Fruit fly (Drosophila melanogaster) whole organism, prepupa: Measurements from ENCODE around the gene Ama.

Experiments
- CG10631 ChIP-seq: fragments of 200-800 bp; sonication (Bioruptor generic); optimal IDR thresholded peaks from 2 replicates; lab custom pipeline; 2016; ENCODE audit warnings: missing biosample characterization, missing genetic modification characterization
- CG10669 ChIP-seq: fragments of 200-800 bp; sonication (Bioruptor generic); optimal IDR thresholded peaks from 3 replicates; lab custom pipeline; 2018; ENCODE audit warnings: missing biosample characterization, mild to moderate bottlenecking, missing genetic modification characterization, moderate library complexity
- CG11294 ChIP-seq: fragments of 200-800 bp; sonication (Bioruptor generic); IDR thresholded peaks from 2 replicates; pipeline ENCODE4 v1.3.6; 2022; ENCODE audit warnings: missing biosample characterization, missing genetic modification characterization
- CG11762 ChIP-seq: fragments of 200-800 bp; sonication (Bioruptor generic); optimal IDR thresholded peaks from 3 replicates; lab custom pipeline; 2016; ENCODE audit warnings: missing biosample characterization, missing genetic modification characterization; ENCODE audit not compliant: insufficient read depth
- CG1621 ChIP-seq: fragments of 200-800 bp; sonication (Bioruptor generic); optimal IDR thresholded peaks from 3 replicates; lab custom pipeline; 2018; ENCODE audit warnings: missing biosample characterization, mild to moderate bottlenecking, missing genetic modification characterization
- CG31627 ChIP-seq: fragments of 200-800 bp; sonication (Bioruptor generic); optimal IDR thresholded peaks from 3 replicates; lab custom pipeline; 2016; ENCODE audit warnings: missing biosample characterization, missing genetic modification characterization
- CG32006 ChIP-seq: fragments of 200-800 bp; sonication (Bioruptor generic); optimal IDR thresholded peaks from 3 replicates; lab custom pipeline; 2017; ENCODE audit warnings: missing biosample characterization, mild to moderate bottlenecking, missing genetic modification characterization
- CG3919 ChIP-seq: fragments of 200-800 bp; sonication (Bioruptor generic); optimal IDR thresholded peaks from 3 replicates; lab custom pipeline; 2016; ENCODE audit warnings: missing biosample characterization, missing genetic modification characterization
- CG4318 ChIP-seq: fragments of 200-800 bp; sonication (Bioruptor generic); optimal IDR thresholded peaks from 3 replicates; lab custom pipeline; 2017; ENCODE audit warnings: missing biosample characterization, mild to moderate bottlenecking, missing genetic modification characterization
- CG6276 ChIP-seq: fragments of 200-800 bp; sonication (Bioruptor generic); optimal IDR thresholded peaks from 2 replicates; lab custom pipeline; 2017; ENCODE audit warnings: missing biosample characterization, mild to moderate bottlenecking, missing genetic modification characterization
- CG6792 ChIP-seq: fragments of 200-800 bp; sonication (Bioruptor generic); optimal IDR thresholded peaks from 3 replicates; lab custom pipeline; 2016; ENCODE audit warnings: missing biosample characterization, missing genetic modification characterization
- CG6808 ChIP-seq: fragments of 200-800 bp; sonication (Bioruptor generic); optimal IDR thresholded peaks from 3 replicates; lab custom pipeline; 2017; ENCODE audit warnings: missing biosample characterization, missing genetic modification characterization, mild to moderate bottlenecking, moderate library complexity, missing genetic modification reagents
- CG6854 ChIP-seq: fragments of 200-800 bp; sonication (Bioruptor generic); optimal IDR thresholded peaks from 2 replicates; lab custom pipeline; 2017; ENCODE audit warnings: missing biosample characterization, mild to moderate bottlenecking, missing genetic modification characterization
- CG7368 ChIP-seq: fragments of 200-800 bp; sonication (Bioruptor generic); optimal IDR thresholded peaks from 3 replicates; lab custom pipeline; 2016; ENCODE audit warnings: missing biosample characterization, missing genetic modification characterization
- CG8119 ChIP-seq: fragments of 200-800 bp; sonication (Bioruptor generic); IDR thresholded peaks from 3 replicates; pipeline ENCODE4 v1.3.6; 2022; ENCODE audit warnings: missing biosample characterization, missing genetic modification characterization
- CG8319 ChIP-seq: fragments of 200-800 bp; sonication (Bioruptor generic); optimal IDR thresholded peaks from 3 replicates; lab custom pipeline; 2016; ENCODE audit warnings: missing biosample characterization, missing genetic modification characterization
- CG9139 ChIP-seq: fragments of 200-800 bp; sonication (Bioruptor generic); optimal IDR thresholded peaks from 3 replicates; lab custom pipeline; 2017; ENCODE audit warnings: missing biosample characterization, mild to moderate bottlenecking, missing genetic modification characterization
- Eip75B ChIP-seq: fragments of 200-800 bp; sonication (Bioruptor generic); optimal IDR thresholded peaks from 3 replicates; lab custom pipeline; 2016; ENCODE audit warnings: missing biosample characterization, missing genetic modification characterization
- Eip78C ChIP-seq: fragments of 200-800 bp; sonication (Bioruptor generic); peaks from one replicate; lab custom pipeline; 2016; ENCODE audit warnings: missing biosample characterization, missing genetic modification characterization
- Eip93F ChIP-seq: fragments of 200-800 bp; sonication (Bioruptor generic); optimal IDR thresholded peaks from 2 replicates; lab custom pipeline; 2016; ENCODE audit warnings: missing biosample characterization, mild to moderate bottlenecking, missing genetic modification characterization
- Ets21C ChIP-seq: fragments of 200-800 bp; sonication (Bioruptor generic); optimal IDR thresholded peaks from 3 replicates; lab custom pipeline; 2016; ENCODE audit warnings: missing biosample characterization, missing genetic modification characterization
- Ets96B ChIP-seq: fragments of 200-800 bp; optimal IDR thresholded peaks from 2 replicates; lab custom pipeline; 2019; ENCODE audit warnings: missing biosample characterization, mild to moderate bottlenecking, missing genetic modification characterization, moderate library complexity
- Hr39 ChIP-seq: fragments of 200-800 bp; sonication (Bioruptor generic); optimal IDR thresholded peaks from 2 replicates; lab custom pipeline; 2016; ENCODE audit warnings: missing biosample characterization, missing genetic modification characterization
- Hr4 ChIP-seq: fragments of 200-800 bp; sonication (Bioruptor generic); optimal IDR thresholded peaks from 3 replicates; lab custom pipeline; 2016; ENCODE audit warnings: missing biosample characterization, missing genetic modification characterization
- Met ChIP-seq: fragments of 200-800 bp; sonication (Bioruptor generic); optimal IDR thresholded peaks from 3 replicates; lab custom pipeline; 2016; ENCODE audit warnings: missing biosample characterization, missing genetic modification characterization
- Smox ChIP-seq: fragments of 200-800 bp; sonication (Bioruptor generic); optimal IDR thresholded peaks from 3 replicates; lab custom pipeline; 2016; ENCODE audit warnings: missing biosample characterization, missing genetic modification characterization
- Sox102F ChIP-seq: fragments of 200-800 bp; sonication (Bioruptor generic); optimal IDR thresholded peaks from 2 replicates; lab custom pipeline; 2016; ENCODE audit warnings: missing biosample characterization, mild to moderate bottlenecking, missing genetic modification characterization
- Sox14 ChIP-seq: fragments of 200-800 bp; sonication (Bioruptor generic); optimal IDR thresholded peaks from 3 replicates; lab custom pipeline; 2016; ENCODE audit warnings: missing biosample characterization, missing genetic modification characterization
- achi ChIP-seq: fragments of 200-800 bp; sonication (Bioruptor generic); optimal IDR thresholded peaks from 3 replicates; lab custom pipeline; 2016; ENCODE audit warnings: missing biosample characterization, missing genetic modification characterization
- acj6 ChIP-seq: fragments of 200-800 bp; sonication (Bioruptor generic); optimal IDR thresholded peaks from 3 replicates; lab custom pipeline; 2016; ENCODE audit warnings: missing biosample characterization, missing genetic modification characterization
- cyc ChIP-seq: fragments of 200-800 bp; sonication (Bioruptor generic); optimal IDR thresholded peaks from 3 replicates; lab custom pipeline; 2016; ENCODE audit warnings: missing biosample characterization, missing genetic modification characterization
- dac ChIP-seq: fragments of 200-800 bp; sonication (Bioruptor generic); optimal IDR thresholded peaks from 2 replicates; lab custom pipeline; 2017; ENCODE audit warnings: missing biosample characterization, mild to moderate bottlenecking, missing genetic modification characterization
- dsx ChIP-seq: fragments of 200-800 bp; optimal IDR thresholded peaks from 3 replicates; lab custom pipeline; 2019; ENCODE audit warnings: missing biosample characterization, mild to moderate bottlenecking, missing genetic modification characterization, moderate library complexity; ENCODE audit not compliant: poor library complexity, severe bottlenecking
- esn ChIP-seq: fragments of 200-800 bp; sonication (Bioruptor generic); optimal IDR thresholded peaks from 2 replicates; lab custom pipeline; 2016; ENCODE audit warnings: missing biosample characterization, mild to moderate bottlenecking, missing genetic modification characterization, moderate library complexity
- fd59A ChIP-seq: fragments of 200-800 bp; sonication (Bioruptor generic); optimal IDR thresholded peaks from 2 replicates; lab custom pipeline; 2017; ENCODE audit warnings: missing biosample characterization, mild to moderate bottlenecking, missing genetic modification characterization, missing genetic modification reagents
- fd85E ChIP-seq: fragments of 200-800 bp; sonication (Bioruptor generic); optimal IDR thresholded peaks from 3 replicates; lab custom pipeline; 2016; ENCODE audit warnings: missing biosample characterization, missing genetic modification characterization
- fkh ChIP-seq: fragments of 200-800 bp; sonication (Bioruptor generic); optimal IDR thresholded peaks from 3 replicates; lab custom pipeline; 2017; ENCODE audit warnings: missing biosample characterization, mild to moderate bottlenecking, missing genetic modification characterization, moderate library complexity
- lz ChIP-seq: fragments of 200-800 bp; sonication (Bioruptor generic); optimal IDR thresholded peaks from 3 replicates; lab custom pipeline; 2016; ENCODE audit warnings: missing biosample characterization, missing genetic modification characterization
- net ChIP-seq: fragments of 200-800 bp; sonication (Bioruptor generic); optimal IDR thresholded peaks from 3 replicates; lab custom pipeline; 2016; ENCODE audit warnings: missing biosample characterization, missing genetic modification characterization
- pdm3 ChIP-seq: fragments of 200-800 bp; sonication (Bioruptor generic); optimal IDR thresholded peaks from 3 replicates; lab custom pipeline; 2016; ENCODE audit warnings: missing biosample characterization, missing genetic modification characterization
- spab ChIP-seq: fragments of 200-800 bp; sonication (Bioruptor generic); optimal IDR thresholded peaks from 2 replicates; lab custom pipeline; 2017; ENCODE audit warnings: missing biosample characterization, mild to moderate bottlenecking, missing genetic modification characterization, missing genetic modification reagents
- ss ChIP-seq, 2 experiments: fragments of 200-800 bp; sonication (Bioruptor generic); optimal IDR thresholded peaks; 2 replicates in 1 of 2; 3 replicates in 1 of 2; lab custom pipeline; 2017 to 2018; ENCODE audit warnings: mild to moderate bottlenecking in 2 of 2, missing biosample characterization in 2 of 2, missing genetic modification characterization in 2 of 2, moderate library complexity in 1 of 2
- svp ChIP-seq: fragments of 200-800 bp; sonication (Bioruptor generic); peaks from one replicate; lab custom pipeline; 2016; ENCODE audit warnings: missing biosample characterization, missing genetic modification characterization
- topi ChIP-seq: fragments of 200-800 bp; sonication (Bioruptor generic); optimal IDR thresholded peaks from 3 replicates; lab custom pipeline; 2016; ENCODE audit warnings: missing biosample characterization, missing genetic modification characterization
- vri ChIP-seq: fragments of 200-800 bp; sonication (Bioruptor generic); optimal IDR thresholded peaks from 3 replicates; lab custom pipeline; 2016; ENCODE audit warnings: missing biosample characterization, mild to moderate bottlenecking, missing genetic modification characterization

Ama gene

DNA sequence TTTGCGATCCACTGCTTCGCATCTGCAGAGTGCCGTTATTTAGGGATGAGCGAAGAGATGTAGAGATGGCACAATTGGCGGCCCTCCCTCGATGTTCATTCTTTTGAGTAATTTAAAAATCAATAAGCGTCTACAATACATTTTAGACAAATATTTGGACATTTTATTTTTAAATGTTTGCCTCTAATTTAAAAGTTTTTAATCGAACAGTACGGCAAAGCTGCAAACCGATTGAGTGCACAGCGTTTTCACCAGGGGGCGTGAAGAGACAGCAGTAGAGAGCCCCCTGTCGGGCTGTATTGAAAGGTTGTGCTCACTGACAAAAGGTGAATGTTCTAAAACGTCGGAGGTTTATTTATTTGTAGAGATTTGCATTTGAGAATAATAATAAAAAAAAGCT is 3.0 kb upstream of the Ama start, which contains the start of gene bcd (continued):
- TF ChIP-seq fkh (peak; percentile 43), CG11762 (GFP tag; lab: Kevin White, UChicago) (no peak), CG6854 (GFP tag; lab: Kevin White, UChicago) (no peak), dsx (no peak), cyc (peak; percentile 80), CG8319 (GFP tag; lab: Kevin White, UChicago) (peak; percentile 4), lz (peak; percentile 75), vri (GFP tag; lab: Kevin White, UChicago) (peak; percentile 34), CG3919 (peak; percentile 73), CG10631 (peak; percentile 60), CG8119 (GFP tag; lab: Robert Waterston, UW) (no peak), Ets21C (GFP tag; lab: Kevin White, UChicago) (peak; percentile 56), Sox14 (GFP tag; lab: Kevin White, UChicago) (peak; percentile 65), esn (peak; percentile 67), svp (peak; percentile 79), Eip75B (GFP tag; lab: Kevin White, UChicago) (peak; percentile 29), CG6808 (no peak)
- TF ChIP-seq, all 60 proteins: peak for 38

DNA sequence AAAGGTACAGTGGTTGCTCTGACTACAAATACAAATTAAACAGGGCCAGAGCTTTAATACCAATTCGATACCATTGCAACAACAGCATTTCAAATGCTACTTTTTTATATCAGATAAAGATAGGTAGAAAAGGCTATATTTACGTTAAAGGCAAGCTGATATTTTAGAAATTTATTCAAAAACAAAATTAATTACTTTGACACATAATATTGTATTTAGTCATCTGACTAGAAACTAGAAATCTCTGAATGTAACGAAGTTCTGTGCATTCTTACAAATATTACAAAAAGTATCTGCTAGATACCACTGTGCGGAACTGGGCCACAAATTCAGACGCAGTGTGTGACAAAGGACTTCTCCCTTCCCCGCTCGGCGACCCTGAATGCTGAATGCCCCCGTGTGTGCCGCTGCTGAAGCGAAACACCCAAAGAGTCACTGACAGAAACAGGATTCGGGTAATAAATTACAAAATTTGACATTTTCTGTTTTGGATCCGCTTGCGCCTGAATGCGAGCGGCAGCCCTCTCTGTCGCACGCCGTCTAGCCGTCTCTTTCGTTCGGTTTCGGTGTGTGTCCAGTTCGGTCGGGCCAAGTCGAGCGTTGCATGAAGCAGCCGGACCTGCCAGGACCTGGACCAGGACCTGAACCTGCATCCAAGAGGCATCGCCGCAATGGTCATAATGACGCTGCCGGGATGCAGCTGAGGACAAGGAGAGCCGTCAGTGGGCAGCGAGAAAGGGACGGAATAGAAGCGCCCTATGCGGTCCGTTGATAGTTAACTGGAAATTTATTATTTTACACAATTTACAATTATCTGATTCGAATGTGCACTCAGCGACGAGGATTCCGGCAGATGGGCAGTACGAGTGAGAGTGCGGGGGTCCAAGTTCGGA is 1.4 kb upstream of the Ama start:
- peak; percentile 34 for TF ChIP-seq fd59A (GFP tag; lab: Kevin White, UChicago)
- peak; percentile 43 for TF ChIP-seq Sox102F (GFP tag; lab: Kevin White, UChicago)
- peak; percentile 5 for TF ChIP-seq net (GFP tag; lab: Kevin White, UChicago)
- no peak for TF ChIP-seq CG7368
- TF ChIP-seq dac (GFP tag; lab: Kevin White, UChicago), result no peak
- no peak for TF ChIP-seq fd85E (GFP tag; lab: Kevin White, UChicago)
- TF ChIP-seq achi (GFP tag; lab: Kevin White, UChicago), result peak; percentile 46
- TF ChIP-seq topi, result peak; percentile 59
- peak; percentile 24 for TF ChIP-seq Hr39 (GFP tag; lab: Kevin White, UChicago)
- peak; percentile 19 for TF ChIP-seq Smox (GFP tag; lab: Kevin White, UChicago)
- no peak for TF ChIP-seq fkh
- peak; percentile 30 for TF ChIP-seq acj6
- peak; percentile 25 for TF ChIP-seq Eip75B (GFP tag; lab: Kevin White, UChicago)
- no peak for TF ChIP-seq CG4318 (GFP tag; lab: Kevin White, UChicago)
- TF ChIP-seq CG6808, result peak; percentile 66
- no peak for TF ChIP-seq CG32006 (GFP tag; lab: Kevin White, UChicago)
- peak; percentile 19 for TF ChIP-seq cyc
- TF ChIP-seq svp, result peak; percentile 78
- peak; percentile 14 for TF ChIP-seq CG6792 (GFP tag; lab: Kevin White, UChicago)
- TF ChIP-seq Ets21C (GFP tag; lab: Kevin White, UChicago), result peak; percentile 1
- TF ChIP-seq CG10669, result peak; percentile 27
- TF ChIP-seq Eip93F (GFP tag; lab: Kevin White, UChicago), result no peak
- TF ChIP-seq CG8119 (GFP tag; lab: Robert Waterston, UW), result no peak
- TF ChIP-seq ss (GFP tag; optimal IDR thresholded peaks at IDR 0.05; lab: Kevin White, UChicago), result peak; percentile 40 to 56
- peak; percentile 41 for TF ChIP-seq esn
- TF ChIP-seq Sox14 (GFP tag; lab: Kevin White, UChicago), result peak; percentile 49
- TF ChIP-seq dsx, result peak; percentile 29
- TF ChIP-seq CG8319 (GFP tag; lab: Kevin White, UChicago), result no peak
- TF ChIP-seq Met (GFP tag; lab: Kevin White, UChicago), result peak; percentile 53
- peak; percentile 89 for TF ChIP-seq Eip78C (GFP tag; lab: Kevin White, UChicago)
- TF ChIP-seq CG6276 (GFP tag; lab: Kevin White, UChicago), result no peak
- peak; percentile 38 for TF ChIP-seq spab (GFP tag; lab: Kevin White, UChicago)
- TF ChIP-seq vri (GFP tag; lab: Kevin White, UChicago), result peak; percentile 9
- no peak for TF ChIP-seq Hr4 (GFP tag; lab: Kevin White, UChicago)
- TF ChIP-seq CG1621 (tag; lab: Kevin White, UChicago), result no peak
- TF ChIP-seq CG11294 (GFP tag; lab: Robert Waterston, UW), result no peak
- TF ChIP-seq CG10631, result peak; percentile 14
- no peak for TF ChIP-seq CG9139
- TF ChIP-seq pdm3, result peak; percentile 36
- TF ChIP-seq CG3919, result peak; percentile 28
- peak; percentile 50 for TF ChIP-seq Ets96B (tag; lab: Kevin White, UChicago)
- TF ChIP-seq lz, result peak; percentile 54
- TF ChIP-seq CG31627, result peak; percentile 27
